Worm (Caenorhabditis elegans): ENCODE data around the gene srh-137.

srh-137 gene

ce11 chrV:16692988-16693387 is 23.5 kb downstream of the srh-137 start:
- TF ChIP-seq flt-1 (GFP tag; IDR thresholded peaks at IDR 0.05): no peak
- TF ChIP-seq ztf-29 (GFP tag; IDR thresholded peaks at IDR 0.05): no peak
- no peak for TF ChIP-seq cog-1 (tag; optimal IDR thresholded peaks at IDR 0.05)
- TF ChIP-seq T22C8.4 (GFP tag; IDR thresholded peaks at IDR 0.05): no peak
- no peak for TF ChIP-seq ref-1 (GFP tag; conservative IDR thresholded peaks at IDR 0.05)
- TF ChIP-seq ztf-23 (GFP tag; IDR thresholded peaks at IDR 0.05): no peak
- no peak for TF ChIP-seq med-1 (GFP tag; optimal IDR thresholded peaks at IDR 0.05; ENCODE audit: insufficient read depth)
- no peak for TF ChIP-seq tab-1 (GFP tag; IDR thresholded peaks at IDR 0.05)
- no peak for TF ChIP-seq klf-2 (GFP tag; conservative IDR thresholded peaks at IDR 0.05)

DNA sequence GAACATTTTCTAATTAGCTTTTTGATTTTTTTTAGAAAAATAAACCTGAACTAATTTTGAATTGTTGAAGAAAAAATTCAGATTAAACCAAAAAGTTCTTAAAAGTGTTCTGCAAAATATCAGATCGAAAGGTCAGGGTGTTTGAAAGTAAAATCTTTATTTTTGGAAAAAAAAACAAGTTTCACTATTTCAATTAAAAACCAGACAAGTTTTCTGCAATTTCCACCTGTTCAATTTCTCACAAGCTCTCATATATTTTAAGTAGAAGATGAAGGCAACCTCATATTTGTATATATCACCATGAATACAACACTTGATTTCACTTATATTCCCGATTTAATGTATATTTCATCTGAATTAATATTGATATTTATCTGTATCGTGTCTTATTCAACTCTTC is 29.2 kb downstream of the srh-137 start, which contains the start of gene srz-102:
srz-102 (plus strand) TSS at position 301 of the 400 bp plus-strand sequence.
- TF ChIP-seq tab-1 (GFP tag; IDR thresholded peaks at IDR 0.05): no peak
- no peak for TF ChIP-seq T22C8.4 (GFP tag; IDR thresholded peaks at IDR 0.05)
- TF ChIP-seq med-1 (GFP tag; optimal IDR thresholded peaks at IDR 0.05; ENCODE audit: insufficient read depth): no peak
- no peak for TF ChIP-seq ztf-23 (GFP tag; IDR thresholded peaks at IDR 0.05)
- TF ChIP-seq ztf-29 (GFP tag; IDR thresholded peaks at IDR 0.05): no peak
- no peak for TF ChIP-seq ref-1 (GFP tag; conservative IDR thresholded peaks at IDR 0.05)
- no peak for TF ChIP-seq flt-1 (GFP tag; IDR thresholded peaks at IDR 0.05)
- TF ChIP-seq cog-1 (tag; optimal IDR thresholded peaks at IDR 0.05): no peak
- TF ChIP-seq klf-2 (GFP tag; conservative IDR thresholded peaks at IDR 0.05): no peak

- TF ChIP-seq cog-1 (tag; optimal IDR thresholded peaks at IDR 0.05): no peak
- no peak for TF ChIP-seq ztf-29 (GFP tag; IDR thresholded peaks at IDR 0.05)
- no peak for TF ChIP-seq flt-1 (GFP tag; IDR thresholded peaks at IDR 0.05)
- TF ChIP-seq tab-1 (GFP tag; IDR thresholded peaks at IDR 0.05): no peak
- TF ChIP-seq klf-2 (GFP tag; conservative IDR thresholded peaks at IDR 0.05): no peak
- no peak for TF ChIP-seq med-1 (GFP tag; optimal IDR thresholded peaks at IDR 0.05; ENCODE audit: insufficient read depth)
- no peak for TF ChIP-seq ztf-23 (GFP tag; IDR thresholded peaks at IDR 0.05)
- TF ChIP-seq T22C8.4 (GFP tag; IDR thresholded peaks at IDR 0.05): no peak
- TF ChIP-seq ref-1 (GFP tag; conservative IDR thresholded peaks at IDR 0.05): no peak
Observed at ce11 chrV:16685725-16686124, 30.7 kb downstream of the srh-137 start, which contains the start of gene srw-43. TSS of gene srw-43 (plus strand) at chrV:16686025.

DNA sequence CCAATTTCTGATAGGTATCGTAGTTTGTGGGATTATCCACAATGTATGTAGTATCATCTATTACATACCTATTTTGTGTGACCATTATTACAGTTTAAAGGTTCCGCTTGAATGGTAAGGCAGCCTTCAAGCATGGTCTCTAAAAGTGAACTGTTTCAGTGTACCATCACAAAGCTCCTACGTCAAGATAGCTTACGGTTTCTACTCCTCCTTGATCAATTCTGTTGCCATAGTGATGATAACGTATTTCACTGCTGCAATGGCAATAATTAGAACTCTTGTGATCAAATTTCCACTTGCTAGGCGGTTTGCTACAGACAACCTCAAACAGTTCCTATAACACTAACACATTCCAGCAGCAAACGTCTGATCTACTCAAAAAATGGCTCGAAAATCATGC is 33.1 kb downstream of the srh-137 start:
- TF ChIP-seq ztf-23 (GFP tag; IDR thresholded peaks at IDR 0.05) (no peak), med-1 (GFP tag; optimal IDR thresholded peaks at IDR 0.05; ENCODE audit: insufficient read depth) (no peak), flt-1 (GFP tag; IDR thresholded peaks at IDR 0.05) (no peak), T22C8.4 (GFP tag; IDR thresholded peaks at IDR 0.05) (no peak), cog-1 (tag; optimal IDR thresholded peaks at IDR 0.05) (no peak), ztf-29 (GFP tag; IDR thresholded peaks at IDR 0.05) (no peak), ref-1 (GFP tag; conservative IDR thresholded peaks at IDR 0.05) (no peak), klf-2 (GFP tag; conservative IDR thresholded peaks at IDR 0.05) (no peak), tab-1 (GFP tag; IDR thresholded peaks at IDR 0.05) (no peak)

- no peak for TF ChIP-seq ztf-23 (GFP tag; IDR thresholded peaks at IDR 0.05)
- no peak for TF ChIP-seq T22C8.4 (GFP tag; IDR thresholded peaks at IDR 0.05)
- no peak for TF ChIP-seq klf-2 (GFP tag; conservative IDR thresholded peaks at IDR 0.05)
- no peak for TF ChIP-seq flt-1 (GFP tag; IDR thresholded peaks at IDR 0.05)
- no peak for TF ChIP-seq ref-1 (GFP tag; conservative IDR thresholded peaks at IDR 0.05)
- no peak for TF ChIP-seq med-1 (GFP tag; optimal IDR thresholded peaks at IDR 0.05; ENCODE audit: insufficient read depth)
- TF ChIP-seq tab-1 (GFP tag; IDR thresholded peaks at IDR 0.05): no peak
- no peak for TF ChIP-seq ztf-29 (GFP tag; IDR thresholded peaks at IDR 0.05)
- no peak for TF ChIP-seq cog-1 (tag; optimal IDR thresholded peaks at IDR 0.05)
Observed at ce11 chrV:16682886-16683285, 33.6 kb downstream of the srh-137 start, which contains the start of gene srw-36. TSS of gene srw-36 (plus strand) at chrV:16683186.

DNA sequence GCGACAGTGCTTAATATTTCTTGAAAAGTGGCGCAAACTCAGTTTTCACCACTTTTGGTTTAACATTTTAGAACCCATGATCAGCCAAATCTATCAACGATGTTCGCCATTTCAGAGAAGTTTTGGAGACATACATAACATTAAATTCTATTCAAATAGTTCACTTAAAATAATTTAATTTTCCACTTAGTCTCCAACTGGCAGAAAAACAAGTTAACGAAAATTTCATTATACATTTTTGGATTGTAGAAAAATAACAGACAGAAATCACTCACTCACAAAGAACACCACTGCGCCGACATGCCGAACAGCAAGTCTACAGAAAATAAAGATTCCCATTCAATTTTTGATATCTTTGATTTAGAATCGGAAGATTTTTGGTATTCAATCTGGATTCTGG is 36.5 kb downstream of the srh-137 start, which contains the start of gene srw-44:
srw-44 (plus strand) TSS at position 301 of the 400 bp plus-strand sequence.
- no peak for TF ChIP-seq tab-1 (GFP tag; IDR thresholded peaks at IDR 0.05)
- no peak for TF ChIP-seq T22C8.4 (GFP tag; IDR thresholded peaks at IDR 0.05)
- TF ChIP-seq ref-1 (GFP tag; conservative IDR thresholded peaks at IDR 0.05): no peak
- TF ChIP-seq klf-2 (GFP tag; conservative IDR thresholded peaks at IDR 0.05): no peak
- TF ChIP-seq cog-1 (tag; optimal IDR thresholded peaks at IDR 0.05): no peak
- TF ChIP-seq med-1 (GFP tag; optimal IDR thresholded peaks at IDR 0.05; ENCODE audit: insufficient read depth): no peak
- TF ChIP-seq ztf-23 (GFP tag; IDR thresholded peaks at IDR 0.05): no peak
- TF ChIP-seq ztf-29 (GFP tag; IDR thresholded peaks at IDR 0.05): no peak
- no peak for TF ChIP-seq flt-1 (GFP tag; IDR thresholded peaks at IDR 0.05)

- TF ChIP-seq ztf-23 (GFP tag; IDR thresholded peaks at IDR 0.05) (no peak), ref-1 (GFP tag; conservative IDR thresholded peaks at IDR 0.05) (no peak), flt-1 (GFP tag; IDR thresholded peaks at IDR 0.05) (no peak), klf-2 (GFP tag; conservative IDR thresholded peaks at IDR 0.05) (no peak), med-1 (GFP tag; optimal IDR thresholded peaks at IDR 0.05; ENCODE audit: insufficient read depth) (no peak), ztf-29 (GFP tag; IDR thresholded peaks at IDR 0.05) (no peak), cog-1 (tag; optimal IDR thresholded peaks at IDR 0.05) (no peak), T22C8.4 (GFP tag; IDR thresholded peaks at IDR 0.05) (no peak), tab-1 (GFP tag; IDR thresholded peaks at IDR 0.05) (no peak)
Observed at ce11 chrV:16679237-16679636, 37.2 kb downstream of the srh-137 start, which contains the start of gene srz-103. TSS of gene srz-103 (minus strand) at chrV:16679337.

DNA sequence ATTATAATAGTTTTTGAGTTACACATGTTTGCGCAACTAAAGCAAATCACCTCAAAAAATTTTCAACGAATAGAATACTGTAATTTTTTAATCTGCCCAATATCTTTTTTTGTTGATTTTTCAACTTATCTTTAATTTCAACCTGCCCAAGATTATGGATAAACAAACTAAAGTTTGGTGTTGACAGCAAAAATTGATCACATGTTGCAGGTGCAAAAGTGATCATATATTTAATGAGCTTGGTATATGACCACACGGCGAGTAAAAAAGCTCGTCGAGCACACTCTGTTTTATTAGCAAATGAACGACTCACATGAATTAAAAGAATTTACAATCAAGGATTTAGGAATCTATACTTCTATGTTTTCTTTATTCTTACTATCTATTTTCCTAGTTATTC is 40.9 kb downstream of the srh-137 start, which contains the start of gene srz-1:
srz-1 (plus strand) TSS at position 301 of the 400 bp plus-strand sequence.
- no peak for TF ChIP-seq T22C8.4 (GFP tag; IDR thresholded peaks at IDR 0.05)
- no peak for TF ChIP-seq med-1 (GFP tag; optimal IDR thresholded peaks at IDR 0.05; ENCODE audit: insufficient read depth)
- TF ChIP-seq klf-2 (GFP tag; conservative IDR thresholded peaks at IDR 0.05): no peak

- TF ChIP-seq tab-1 (GFP tag; IDR thresholded peaks at IDR 0.05) (no peak), T22C8.4 (GFP tag; IDR thresholded peaks at IDR 0.05) (no peak), klf-2 (GFP tag; conservative IDR thresholded peaks at IDR 0.05) (no peak), cog-1 (tag; optimal IDR thresholded peaks at IDR 0.05) (no peak), ztf-29 (GFP tag; IDR thresholded peaks at IDR 0.05) (no peak), med-1 (GFP tag; optimal IDR thresholded peaks at IDR 0.05; ENCODE audit: insufficient read depth) (no peak), ztf-23 (GFP tag; IDR thresholded peaks at IDR 0.05) (no peak), flt-1 (GFP tag; IDR thresholded peaks at IDR 0.05) (no peak), ref-1 (GFP tag; conservative IDR thresholded peaks at IDR 0.05) (no peak)
Observed at ce11 chrV:16674399-16674798, 42.1 kb downstream of the srh-137 start.

Data from whole organism, midembryonic.